Worm (Caenorhabditis elegans): ENCODE results near the gene sel-5.
A peak's percentile ranks its signal among the peaks of the same experiment; 100 is the strongest.

Gene sel-5

ce11 chrIII:4578385-4578903 is at the start of gene sel-5, which contains the start of gene wdr-48 (continued):
- no peak for TF ChIP-seq pha-4 (GFP tag; IDR thresholded peaks at IDR 0.05)
- TF ChIP-seq pha-4 (tag; optimal IDR thresholded peaks at IDR 0.05) = peak; percentile 1
- no peak for TF ChIP-seq F37D6.2 (tag; optimal IDR thresholded peaks at IDR 0.05)
- TF ChIP-seq egl-27 (tag; optimal IDR thresholded peaks at IDR 0.05) = no peak
- no peak for TF ChIP-seq D1046.2 (GFP tag; IDR thresholded peaks at IDR 0.05)
- TF ChIP-seq ztf-11 (tag; optimal IDR thresholded peaks at IDR 0.05) = no peak
- no peak for TF ChIP-seq nhr-48 (tag; optimal IDR thresholded peaks at IDR 0.05)
- no peak for TF ChIP-seq vab-7 (GFP tag; IDR thresholded peaks at IDR 0.05)
- TF ChIP-seq lin-13 (GFP tag; optimal IDR thresholded peaks at IDR 0.05) = no peak
- no peak for TF ChIP-seq spr-3 (GFP tag; optimal IDR thresholded peaks at IDR 0.05)
- no peak for TF ChIP-seq snpc-4 (tag; optimal IDR thresholded peaks at IDR 0.05)
- TF ChIP-seq ceh-82 (tag; optimal IDR thresholded peaks at IDR 0.05) = no peak
- TF ChIP-seq mxl-3 (GFP tag; optimal IDR thresholded peaks at IDR 0.05) = no peak
- no peak for TF ChIP-seq mdl-1 (tag; optimal IDR thresholded peaks at IDR 0.05)
- TF ChIP-seq aly-2 (tag; optimal IDR thresholded peaks at IDR 0.05) = no peak
- TF ChIP-seq ctbp-1 (GFP tag; IDR thresholded peaks at IDR 0.05) = no peak
- no peak for TF ChIP-seq ceh-62 (tag; optimal IDR thresholded peaks at IDR 0.05)
- no peak for TF ChIP-seq nhr-77 (tag; optimal IDR thresholded peaks at IDR 0.05)
- no peak for TF ChIP-seq nhr-42 (GFP tag; IDR thresholded peaks at IDR 0.05)
- TF ChIP-seq saeg-2 (GFP tag; IDR thresholded peaks at IDR 0.05) = no peak
- TF ChIP-seq unc-62 (GFP tag; optimal IDR thresholded peaks at IDR 0.05 in 1 of 2) = no peak
- no peak for TF ChIP-seq unc-62 (tag; optimal IDR thresholded peaks at IDR 0.05)
- no peak for TF ChIP-seq unc-39 (tag; optimal IDR thresholded peaks at IDR 0.05)
- no peak for TF ChIP-seq gei-8 (GFP tag; optimal IDR thresholded peaks at IDR 0.05)
- TF ChIP-seq T26A8.4 (GFP tag; IDR thresholded peaks at IDR 0.05) = no peak
- no peak for TF ChIP-seq ces-1 (GFP tag; optimal IDR thresholded peaks at IDR 0.05)
- peak; percentile 25 for TF ChIP-seq dve-1 (tag; optimal IDR thresholded peaks at IDR 0.05; ENCODE audit: insufficient read depth)
- TF ChIP-seq lin-38 (GFP tag; IDR thresholded peaks at IDR 0.05) = no peak; the same call in 1 of the 2 replicates
- TF ChIP-seq lir-3 (tag; optimal IDR thresholded peaks at IDR 0.05) = no peak
- TF ChIP-seq lin-39 (tag; optimal IDR thresholded peaks at IDR 0.05) = no peak
- TF ChIP-seq T20F7.1 (GFP tag; optimal IDR thresholded peaks at IDR 0.05) = no peak
- TF ChIP-seq nhr-41 (GFP tag; IDR thresholded peaks at IDR 0.05) = no peak
- TF ChIP-seq hlh-11 (tag; optimal IDR thresholded peaks at IDR 0.05) = no peak
- TF ChIP-seq ztf-7 (tag; optimal IDR thresholded peaks at IDR 0.05) = no peak
- peak; percentile 28 for TF ChIP-seq hlh-30 (tag; optimal IDR thresholded peaks at IDR 0.05; ENCODE audit: insufficient read depth)
- no peak for TF ChIP-seq nhr-102 (tag; optimal IDR thresholded peaks at IDR 0.05)
- no peak for TF ChIP-seq zag-1 (tag; optimal IDR thresholded peaks at IDR 0.05)
- peak; percentile 47 for TF ChIP-seq dpl-1 (GFP tag; optimal IDR thresholded peaks at IDR 0.05)
- TF ChIP-seq nhr-25 (tag; optimal IDR thresholded peaks at IDR 0.05; ENCODE audit: borderline replicate concordance, insufficient read depth) = no peak
- peak in 1 of 2 experiments; percentile 62 for TF ChIP-seq lsy-2 (tag; optimal IDR thresholded peaks at IDR 0.05)
- no peak for TF ChIP-seq cey-2 (tag; optimal IDR thresholded peaks at IDR 0.05; ENCODE audit: borderline replicate concordance, insufficient read depth)
- no peak for TF ChIP-seq dmd-6 (GFP tag; IDR thresholded peaks at IDR 0.05)
